Worm (Caenorhabditis elegans) whole organism, young adult: ENCODE measurements around the gene F57B9.3.

Experiments used
- B0336.3 ChIP-seq: fragments of 200-800 bp; sonication (Bioruptor generic); IDR thresholded peaks from 2 replicates; pipeline ENCODE4 v1.3.6; 2022; ENCODE audit warnings: missing genetic modification characterization, missing compliant biosample characterization
- C17E4.6 ChIP-seq: fragments of 200-800 bp; sonication (Bioruptor generic); IDR thresholded peaks from 2 replicates; pipeline ENCODE4 v1.3.6; 2022; ENCODE audit warnings: missing genetic modification reagents, missing genetic modification characterization, missing compliant biosample characterization
- D2030.7 ChIP-seq: fragments of 200-800 bp; sonication (Bioruptor generic); IDR thresholded peaks from 2 replicates; pipeline ENCODE4 v1.3.6; 2022; ENCODE audit warnings: missing genetic modification reagents, missing genetic modification characterization, missing compliant biosample characterization
- F10E7.11 ChIP-seq: sonication (generic microtip); optimal IDR thresholded peaks from 2 replicates; lab custom pipeline; 2017; ENCODE audit warnings: mild to moderate bottlenecking, missing genetic modification characterization, moderate library complexity, missing compliant biosample characterization
- F23B12.7 ChIP-seq: sonication (generic microtip); optimal IDR thresholded peaks from 2 replicates; lab custom pipeline; 2017; ENCODE audit warnings: missing genetic modification characterization, mild to moderate bottlenecking, missing compliant biosample characterization, antibody characterized with exemption, moderate library complexity; ENCODE audit not compliant: insufficient read depth
- F33H1.4 ChIP-seq: fragments of 200-800 bp; sonication (Bioruptor generic); IDR thresholded peaks from 2 replicates; pipeline ENCODE4 v1.3.6; 2022; ENCODE audit warnings: missing genetic modification reagents, missing genetic modification characterization, missing compliant biosample characterization
- F39B2.1 ChIP-seq: fragments of 200-800 bp; sonication (Bioruptor generic); IDR thresholded peaks from 2 replicates; pipeline ENCODE4 v1.3.6; 2022; ENCODE audit warnings: missing genetic modification reagents, missing genetic modification characterization, missing compliant biosample characterization
- F49E8.2 ChIP-seq: sonication (generic microtip); optimal IDR thresholded peaks from 3 replicates; lab custom pipeline; 2017; ENCODE audit warnings: missing genetic modification characterization, mild to moderate bottlenecking, missing compliant biosample characterization, antibody characterized with exemption, moderate library complexity; ENCODE audit not compliant: insufficient read depth
- F52B5.7 ChIP-seq: sonication (generic microtip); optimal IDR thresholded peaks from 2 replicates; lab custom pipeline; 2016; ENCODE audit warnings: mild to moderate bottlenecking, missing genetic modification characterization, missing compliant biosample characterization
- T07F8.4 ChIP-seq: sonication (generic microtip); optimal IDR thresholded peaks from 2 replicates; lab custom pipeline; 2016; ENCODE audit warnings: mild to moderate bottlenecking, missing genetic modification characterization, moderate library complexity, missing compliant biosample characterization
- aptf-2 ChIP-seq: fragments of 200-800 bp; sonication (Bioruptor generic); conservative IDR thresholded peaks from 2 replicates; pipeline ENCODE4 v1.3.6; 2022; ENCODE audit warnings: missing genetic modification reagents, missing genetic modification characterization, missing compliant biosample characterization
- athp-1 ChIP-seq: sonication (generic microtip); optimal IDR thresholded peaks from 2 replicates; lab custom pipeline; 2017; ENCODE audit warnings: mild to moderate bottlenecking, missing genetic modification characterization, missing compliant biosample characterization
- attf-5 ChIP-seq: fragments of 200-800 bp; sonication (Bioruptor generic); optimal IDR thresholded peaks from 2 replicates; lab custom pipeline; 2018; ENCODE audit warnings: mild to moderate bottlenecking, missing genetic modification characterization, missing compliant biosample characterization
- cebp-1 ChIP-seq, 2 experiments: fragments of 200-800 bp in 1 of 2; sonication (Bioruptor generic) in 1 of 2; sonication (generic microtip) in 1 of 2; IDR thresholded peaks in 1 of 2; optimal IDR thresholded peaks in 1 of 2; 2 replicates each; pipeline versions ENCODE4 v1.3.6 to Lab custom; 2017 to 2022; ENCODE audit warnings: missing compliant biosample characterization in 2 of 2, missing genetic modification characterization in 2 of 2, mild to moderate bottlenecking in 1 of 2, missing genetic modification reagents in 1 of 2, moderate library complexity in 1 of 2
- ceh-100 ChIP-seq: fragments of 200-800 bp; sonication (Bioruptor generic); IDR thresholded peaks from 2 replicates; pipeline ENCODE4 v1.3.6; 2022; ENCODE audit warnings: missing genetic modification reagents, missing genetic modification characterization, missing compliant biosample characterization
- ceh-27 ChIP-seq: fragments of 200-800 bp; sonication (Bioruptor generic); optimal IDR thresholded peaks from 2 replicates; lab custom pipeline; 2018; ENCODE audit warnings: mild to moderate bottlenecking, missing genetic modification characterization, moderate library complexity, missing compliant biosample characterization
- ceh-40 ChIP-seq: fragments of 200-800 bp; sonication (Bioruptor generic); IDR thresholded peaks from 2 replicates; pipeline ENCODE4 v1.3.6; 2022; ENCODE audit warnings: missing genetic modification characterization, missing compliant biosample characterization
- ceh-79 ChIP-seq: sonication (generic microtip); optimal IDR thresholded peaks from 2 replicates; lab custom pipeline; 2017; ENCODE audit warnings: mild to moderate bottlenecking, missing genetic modification characterization, missing compliant biosample characterization
- ceh-91 ChIP-seq: fragments of 200-800 bp; sonication (Bioruptor generic); IDR thresholded peaks from 2 replicates; pipeline ENCODE4 v1.3.6; 2022; ENCODE audit warnings: missing genetic modification reagents, missing genetic modification characterization, missing compliant biosample characterization
- chd-7 ChIP-seq: sonication (generic microtip); optimal IDR thresholded peaks from 2 replicates; lab custom pipeline; 2016; ENCODE audit warnings: mild to moderate bottlenecking, missing genetic modification characterization, moderate library complexity, missing compliant biosample characterization
- dpff-1 ChIP-seq: sonication (generic microtip); optimal IDR thresholded peaks from 2 replicates; lab custom pipeline; 2017; ENCODE audit warnings: mild to moderate bottlenecking, missing genetic modification characterization, missing compliant biosample characterization
- efl-1 ChIP-seq: fragments of 150-350 bp; optimal IDR thresholded peaks from 2 replicates; lab custom pipeline; 2014; ENCODE audit warnings: missing biosample characterization, missing genetic modification reagents, missing genetic modification characterization
- egl-44 ChIP-seq: fragments of 200-800 bp; sonication (Bioruptor generic); IDR thresholded peaks from 2 replicates; pipeline ENCODE4 v1.3.6; 2022; ENCODE audit warnings: missing genetic modification reagents, missing genetic modification characterization, missing compliant biosample characterization
- ets-4 ChIP-seq: fragments of 200-800 bp; sonication (Bioruptor generic); optimal IDR thresholded peaks from 2 replicates; lab custom pipeline; 2018; ENCODE audit warnings: mild to moderate bottlenecking, missing genetic modification characterization, missing compliant biosample characterization
- hlh-12 ChIP-seq: sonication (generic microtip); optimal IDR thresholded peaks from 2 replicates; lab custom pipeline; 2016; ENCODE audit warnings: missing genetic modification characterization, missing compliant biosample characterization
- hmg-1.2 ChIP-seq: fragments of 200-800 bp; sonication (Bioruptor generic); IDR thresholded peaks from 2 replicates; pipeline ENCODE4 v1.3.6; 2022; ENCODE audit warnings: missing genetic modification reagents, missing genetic modification characterization, missing compliant biosample characterization
- hrde-1 ChIP-seq: sonication (generic microtip); optimal IDR thresholded peaks from 2 replicates; lab custom pipeline; 2016; ENCODE audit warnings: missing genetic modification characterization, mild to moderate bottlenecking, missing compliant biosample characterization, moderate library complexity, missing genotype, missing genetic modification reagents, borderline replicate concordance
- lag-1 ChIP-seq: fragments of 200-800 bp; sonication (Bioruptor generic); IDR thresholded peaks from 2 replicates; pipeline ENCODE4 v1.3.6; 2022; ENCODE audit warnings: missing genetic modification reagents, missing genetic modification characterization, missing compliant biosample characterization
- let-607 ChIP-seq, 2 experiments: fragments of 200-800 bp in 1 of 2; sonication (Bioruptor generic) in 1 of 2; sonication (generic microtip) in 1 of 2; optimal IDR thresholded peaks; 2 replicates each; lab custom pipeline; 2016 to 2018; ENCODE audit warnings: mild to moderate bottlenecking in 2 of 2, missing compliant biosample characterization in 2 of 2, missing genetic modification characterization in 2 of 2, moderate library complexity in 2 of 2, missing genotype in 1 of 2
- lin-54 ChIP-seq: fragments of 200-800 bp; sonication (Bioruptor generic); optimal IDR thresholded peaks from 2 replicates; lab custom pipeline; 2018; ENCODE audit warnings: mild to moderate bottlenecking, missing genetic modification characterization, missing compliant biosample characterization
- lsy-27 ChIP-seq: sonication (generic microtip); optimal IDR thresholded peaks from 2 replicates; lab custom pipeline; 2017; ENCODE audit warnings: missing genetic modification characterization, mild to moderate bottlenecking, missing compliant biosample characterization, antibody characterized with exemption, missing genotype, borderline replicate concordance; ENCODE audit not compliant: insufficient read depth
- madf-10 ChIP-seq: sonication (generic microtip); optimal IDR thresholded peaks from 2 replicates; lab custom pipeline; 2016; ENCODE audit warnings: mild to moderate bottlenecking, missing genetic modification characterization, missing compliant biosample characterization
- mcd-1 ChIP-seq: fragments of 200-800 bp; sonication (Bioruptor generic); IDR thresholded peaks from 2 replicates; pipeline ENCODE4 v1.3.6; 2022; ENCODE audit warnings: missing genetic modification reagents, missing genetic modification characterization, missing compliant biosample characterization
- nfya-1 ChIP-seq: sonication (generic microtip); optimal IDR thresholded peaks from 2 replicates; lab custom pipeline; 2017; ENCODE audit warnings: antibody characterized with exemption, missing compliant biosample characterization, missing genetic modification characterization, borderline replicate concordance; ENCODE audit not compliant: insufficient read depth
- nhr-120 ChIP-seq: fragments of 200-800 bp; sonication (Bioruptor generic); IDR thresholded peaks from 2 replicates; pipeline ENCODE4 v1.3.6; 2022; ENCODE audit warnings: missing genetic modification characterization, missing compliant biosample characterization
- nhr-90 ChIP-seq: sonication (generic microtip); optimal IDR thresholded peaks from 2 replicates; lab custom pipeline; 2016; ENCODE audit warnings: missing genotype, mild to moderate bottlenecking, missing genetic modification characterization, missing compliant biosample characterization
- pbrm-1 ChIP-seq: fragments of 200-800 bp; sonication (Bioruptor generic); IDR thresholded peaks from 2 replicates; pipeline ENCODE4 v1.3.6; 2022; ENCODE audit warnings: missing genetic modification reagents, missing genetic modification characterization, missing compliant biosample characterization
- repo-1 ChIP-seq: sonication (generic microtip); optimal IDR thresholded peaks from 2 replicates; lab custom pipeline; 2017; ENCODE audit warnings: mild to moderate bottlenecking, missing genetic modification characterization, missing compliant biosample characterization
- tbp1 ChIP-seq: fragments of 200-800 bp; sonication (Bioruptor generic); optimal IDR thresholded peaks from 2 replicates; lab custom pipeline; 2018; ENCODE audit warnings: mild to moderate bottlenecking, missing genetic modification characterization, missing compliant biosample characterization
- unc-130 ChIP-seq: sonication (generic microtip); optimal IDR thresholded peaks from 2 replicates; lab custom pipeline; 2016; ENCODE audit warnings: missing genetic modification reagents, missing genetic modification characterization, missing compliant biosample characterization
- unc-62 ChIP-seq: fragments of 150-350 bp; optimal IDR thresholded peaks from 2 replicates; lab custom pipeline; 2014; ENCODE audit warnings: missing biosample characterization, missing genetic modification reagents, missing genetic modification characterization
- xnd-1 ChIP-seq: sonication (generic microtip); optimal IDR thresholded peaks from 2 replicates; lab custom pipeline; 2016; ENCODE audit warnings: missing genotype, missing genetic modification reagents, missing genetic modification characterization, missing compliant biosample characterization
- zim-3 ChIP-seq: sonication (generic microtip); optimal IDR thresholded peaks from 2 replicates; lab custom pipeline; 2017; ENCODE audit warnings: mild to moderate bottlenecking, missing genetic modification characterization, moderate library complexity, missing compliant biosample characterization
- ztf-28 ChIP-seq: fragments of 200-800 bp; sonication (Bioruptor generic); IDR thresholded peaks from 2 replicates; pipeline ENCODE4 v1.3.6; 2022; ENCODE audit warnings: missing genetic modification reagents, missing genetic modification characterization, missing compliant biosample characterization
- ztf-3 ChIP-seq: fragments of 200-800 bp; sonication (Bioruptor generic); optimal IDR thresholded peaks from 2 replicates; lab custom pipeline; 2018; ENCODE audit warnings: mild to moderate bottlenecking, missing genetic modification characterization, missing compliant biosample characterization

F57B9.3 gene

ce11 chrIII:6955766-6956165 is 16.1 kb downstream of the F57B9.3 start:
- TF ChIP-seq hmg-1.2 (GFP tag; lab: Robert Waterston, UW): no peak
- TF ChIP-seq mcd-1 (GFP tag; lab: Robert Waterston, UW): no peak
- no peak for TF ChIP-seq D2030.7 (GFP tag; lab: Robert Waterston, UW)
- no peak for TF ChIP-seq lsy-27
- no peak for TF ChIP-seq zim-3 (tag; lab: Kevin White, UChicago)
- TF ChIP-seq ztf-3 (GFP tag; lab: Kevin White, UChicago): no peak
- TF ChIP-seq hlh-12: no peak
- no peak for TF ChIP-seq nhr-90
- no peak for TF ChIP-seq cebp-1 (GFP tag; IDR thresholded peaks at IDR 0.05; lab: Robert Waterston, UW)
- TF ChIP-seq cebp-1 (tag; optimal IDR thresholded peaks at IDR 0.05; lab: Kevin White, UChicago): no peak
- no peak for TF ChIP-seq pbrm-1 (GFP tag; lab: Robert Waterston, UW)
- TF ChIP-seq B0336.3: no peak
- no peak for TF ChIP-seq madf-10 (tag; lab: Kevin White, UChicago)
- TF ChIP-seq lag-1 (GFP tag; lab: Robert Waterston, UW): no peak
- no peak for TF ChIP-seq nfya-1 (tag; lab: Kevin White, UChicago)
- no peak for TF ChIP-seq lin-54 (GFP tag; lab: Kevin White, UChicago)
- TF ChIP-seq let-607 (tag; optimal IDR thresholded peaks at IDR 0.05; lab: Kevin White, UChicago): no peak
- TF ChIP-seq dpff-1 (tag; lab: Kevin White, UChicago): no peak

- TF ChIP-seq nhr-120 (no peak), F39B2.1 (GFP tag; lab: Robert Waterston, UW) (0 out of 2 replicates have a peak, but pooled peaks have one; percentile 13), ceh-79 (tag; lab: Kevin White, UChicago) (no peak), pbrm-1 (GFP tag; lab: Robert Waterston, UW) (0 out of 2 replicates have a peak, but pooled peaks have one; percentile 21), egl-44 (GFP tag; lab: Robert Waterston, UW) (no peak), hrde-1 (tag; lab: Kevin White, UChicago) (peak; percentile 54), nhr-90 (no peak), cebp-1 (GFP tag; IDR thresholded peaks at IDR 0.05; lab: Robert Waterston, UW) (no peak), cebp-1 (tag; optimal IDR thresholded peaks at IDR 0.05; lab: Kevin White, UChicago) (no peak), B0336.3 (peak; percentile 82), xnd-1 (tag; lab: Kevin White, UChicago) (peak; percentile 11), ceh-100 (no peak), ets-4 (GFP tag; lab: Kevin White, UChicago) (no peak), C17E4.6 (GFP tag; lab: Robert Waterston, UW) (no peak), efl-1 (GFP tag; lab: Kevin White, UChicago) (peak; percentile 64), T07F8.4 (tag; lab: Kevin White, UChicago) (no peak), hlh-12 (no peak), ceh-40 (GFP tag; lab: Robert Waterston, UW) (no peak), unc-130 (no peak), ceh-27 (GFP tag; lab: Kevin White, UChicago) (no peak), repo-1 (tag; lab: Kevin White, UChicago) (peak; percentile 5), F10E7.11 (no peak), ceh-91 (GFP tag; lab: Robert Waterston, UW) (peak; percentile 72), athp-1 (peak; percentile 71), F49E8.2 (tag; lab: Kevin White, UChicago) (peak; percentile 33), tbp1 (GFP tag; lab: Kevin White, UChicago) (no peak), F33H1.4 (peak; percentile 61), chd-7 (tag; lab: Kevin White, UChicago) (no peak), F52B5.7 (tag; lab: Kevin White, UChicago) (no peak), unc-62 (no peak), aptf-2 (GFP tag; lab: Robert Waterston, UW) (no peak), F23B12.7 (tag; lab: Kevin White, UChicago) (no peak), ztf-28 (no peak), attf-5 (GFP tag; lab: Kevin White, UChicago) (no peak)
Observed at ce11 chrIII:6958674-6959241, 19.1 kb downstream of the F57B9.3 start.
